Fruit fly (Drosophila melanogaster) whole organism, wandering third instar larva: Measurements from ENCODE around the gene Snup.

Source experiments
- Abd-B ChIP-seq: fragments of >200 bp; optimal IDR thresholded peaks from 2 replicates; lab custom pipeline; 2017; ENCODE audit warnings: missing biosample characterization, missing genetic modification characterization
- CG32264 ChIP-seq: fragments of 200-800 bp; sonication (Bioruptor generic); optimal IDR thresholded peaks from 2 replicates; lab custom pipeline; 2016; ENCODE audit warnings: missing biosample characterization, missing genetic modification characterization
- CG9705 ChIP-seq: fragments of 200-800 bp; sonication (Bioruptor generic); optimal IDR thresholded peaks from 2 replicates; lab custom pipeline; 2018; ENCODE audit warnings: missing biosample characterization, mild to moderate bottlenecking, missing genetic modification characterization
- CrebA ChIP-seq: fragments of 200-800 bp; sonication (Bioruptor generic); optimal IDR thresholded peaks from 2 replicates; lab custom pipeline; 2016; ENCODE audit warnings: missing biosample characterization, mild to moderate bottlenecking, missing genetic modification characterization, borderline replicate concordance
- Dfd ChIP-seq: fragments of >200 bp; optimal IDR thresholded peaks from 2 replicates; lab custom pipeline; 2017; ENCODE audit warnings: missing biosample characterization, missing genetic modification characterization
- Dif ChIP-seq: fragments of 200-275, 200-300 bp; sonication (Bioruptor generic); optimal IDR thresholded peaks from 2 replicates; lab custom pipeline; 2018; ENCODE audit warnings: missing biosample characterization, missing genetic modification characterization; ENCODE audit not compliant: partially characterized antibody
- GATAd ChIP-seq: sonication (Bioruptor generic); optimal IDR thresholded peaks from 2 replicates; lab custom pipeline; 2016; ENCODE audit warnings: missing biosample characterization, missing genetic modification characterization
- HLH106 ChIP-seq: fragments of 200-800 bp; optimal IDR thresholded peaks from 3 replicates; lab custom pipeline; 2019; ENCODE audit warnings: missing biosample characterization, mild to moderate bottlenecking, missing genetic modification characterization, moderate library complexity
- Hnf4 ChIP-seq: fragments of 200-800 bp; sonication (Bioruptor generic); optimal IDR thresholded peaks from 2 replicates; lab custom pipeline; 2016; ENCODE audit warnings: missing biosample characterization, mild to moderate bottlenecking, missing genetic modification characterization
- Hr78 ChIP-seq: fragments of >200 bp; optimal IDR thresholded peaks from 2 replicates; lab custom pipeline; 2017; ENCODE audit warnings: missing biosample characterization, missing genetic modification characterization
- Hr83 ChIP-seq: fragments of 200-300 bp; sonication (Bioruptor generic); optimal IDR thresholded peaks from 2 replicates; lab custom pipeline; 2016; ENCODE audit warnings: missing biosample characterization, mild to moderate bottlenecking, missing genetic modification characterization, moderate library complexity; ENCODE audit not compliant: poor library complexity, severe bottlenecking
- Jra ChIP-seq: sonication (Bioruptor generic); optimal IDR thresholded peaks from 2 replicates; lab custom pipeline; 2016; ENCODE audit warnings: missing biosample characterization, missing genetic modification characterization
- Mio ChIP-seq: sonication (Bioruptor generic); optimal IDR thresholded peaks from 2 replicates; lab custom pipeline; 2016; ENCODE audit warnings: missing biosample characterization, missing genetic modification characterization
- Myc ChIP-seq: fragments of >200 bp; optimal IDR thresholded peaks from 2 replicates; lab custom pipeline; 2017
- N ChIP-seq: fragments of >200 bp; optimal IDR thresholded peaks from 2 replicates; lab custom pipeline; 2018; ENCODE audit warnings: missing biosample characterization, missing external identifiers, missing genetic modification characterization
- OdsH ChIP-seq: fragments of 200-800 bp; sonication (Bioruptor generic); optimal IDR thresholded peaks from 2 replicates; lab custom pipeline; 2016; ENCODE audit warnings: missing biosample characterization, mild to moderate bottlenecking, missing genetic modification characterization
- Rel ChIP-seq, 2 experiments: fragments of 200-800 bp; sonication (Bioruptor generic) in 1 of 2; optimal IDR thresholded peaks; 2 replicates in 1 of 2; 3 replicates in 1 of 2; lab custom pipeline; 2016 to 2019; ENCODE audit warnings: mild to moderate bottlenecking in 2 of 2, missing biosample characterization in 2 of 2, missing genetic modification characterization in 2 of 2, moderate library complexity in 1 of 2
- Sp1 ChIP-seq: fragments of 200-800 bp; sonication (Bioruptor generic); optimal IDR thresholded peaks from 3 replicates; lab custom pipeline; 2019; ENCODE audit warnings: missing biosample characterization, mild to moderate bottlenecking, missing genetic modification characterization, moderate library complexity
- Vsx2 ChIP-seq: fragments of 200-300, 225-300 bp; sonication (Bioruptor generic); optimal IDR thresholded peaks from 2 replicates; lab custom pipeline; 2018; ENCODE audit warnings: missing biosample characterization, missing genetic modification characterization; ENCODE audit not compliant: partially characterized antibody
- br ChIP-seq: fragments of 200-800 bp; sonication (Bioruptor generic); optimal IDR thresholded peaks from 2 replicates; lab custom pipeline; 2016; ENCODE audit warnings: missing biosample characterization, missing genetic modification characterization
- brk ChIP-seq: fragments of 200-800 bp; sonication (Bioruptor generic); optimal IDR thresholded peaks from 2 replicates; lab custom pipeline; 2016; ENCODE audit warnings: missing biosample characterization, mild to moderate bottlenecking, missing genetic modification characterization
- dl ChIP-seq, 2 experiments: fragments of 175-275, 200-275 bp in 1 of 2; fragments of 200-275 bp in 1 of 2; sonication (Bioruptor generic); optimal IDR thresholded peaks; lab custom pipeline; 2018; ENCODE audit warnings: mild to moderate bottlenecking in 2 of 2, missing biosample characterization in 2 of 2, missing genetic modification characterization in 2 of 2, moderate library complexity in 2 of 2; ENCODE audit not compliant: partially characterized antibody in 2 of 2, insufficient read depth in 1 of 2
- dmrt93B ChIP-seq: fragments of 200-800 bp; sonication (Bioruptor generic); optimal IDR thresholded peaks from 2 replicates; lab custom pipeline; 2018; ENCODE audit warnings: missing biosample characterization, mild to moderate bottlenecking, missing genetic modification characterization
- dsf ChIP-seq: sonication (Bioruptor generic); optimal IDR thresholded peaks from 2 replicates; lab custom pipeline; 2016; ENCODE audit warnings: missing biosample characterization, missing genetic modification characterization, borderline replicate concordance
- ey ChIP-seq: fragments of 200-800 bp; sonication (Bioruptor generic); optimal IDR thresholded peaks from 2 replicates; lab custom pipeline; 2016; ENCODE audit warnings: missing biosample characterization, missing genetic modification characterization
- foxo ChIP-seq, 2 experiments: fragments of 200-800 bp; sonication (Bioruptor generic); optimal IDR thresholded peaks; 2 replicates in 1 of 2; 3 replicates in 1 of 2; lab custom pipeline; 2016 to 2017; ENCODE audit warnings: missing biosample characterization in 2 of 2, missing genetic modification characterization in 2 of 2
- fru ChIP-seq: fragments of 200-800 bp; sonication (Bioruptor generic); optimal IDR thresholded peaks from 3 replicates; lab custom pipeline; 2016; ENCODE audit warnings: missing biosample characterization, mild to moderate bottlenecking, missing genetic modification characterization
- h ChIP-seq: fragments of 200-800 bp; sonication (Bioruptor generic); optimal IDR thresholded peaks from 3 replicates; lab custom pipeline; 2016; ENCODE audit warnings: missing biosample characterization, mild to moderate bottlenecking, missing genetic modification characterization
- lola ChIP-seq: fragments of >200 bp; optimal IDR thresholded peaks from 2 replicates; lab custom pipeline; 2017; ENCODE audit warnings: missing biosample characterization, missing genetic modification characterization
- psq ChIP-seq: fragments of 200-800 bp; sonication (Bioruptor generic); optimal IDR thresholded peaks from 3 replicates; lab custom pipeline; 2017; ENCODE audit warnings: missing biosample characterization, mild to moderate bottlenecking, missing genetic modification characterization, moderate library complexity
- rgr ChIP-seq: fragments of 200-800 bp; sonication (Bioruptor generic); optimal IDR thresholded peaks from 3 replicates; lab custom pipeline; 2016; ENCODE audit warnings: missing biosample characterization, mild to moderate bottlenecking, missing genetic modification characterization
- sage ChIP-seq: fragments of 200-800 bp; sonication (Bioruptor generic); optimal IDR thresholded peaks from 2 replicates; lab custom pipeline; 2016; ENCODE audit warnings: missing biosample characterization, mild to moderate bottlenecking, missing genetic modification characterization
- sv ChIP-seq: fragments of 200-800 bp; sonication (Bioruptor generic); optimal IDR thresholded peaks from 3 replicates; lab custom pipeline; 2016; ENCODE audit warnings: missing biosample characterization, missing genetic modification characterization
- tai ChIP-seq: sonication (Bioruptor generic); optimal IDR thresholded peaks from 2 replicates; lab custom pipeline; 2016; ENCODE audit warnings: missing biosample characterization, missing genetic modification characterization
- woc ChIP-seq: sonication (Bioruptor generic); optimal IDR thresholded peaks from 2 replicates; lab custom pipeline; 2016; ENCODE audit warnings: missing biosample characterization, mild to moderate bottlenecking, missing genetic modification characterization

Gene Snup

DNA sequence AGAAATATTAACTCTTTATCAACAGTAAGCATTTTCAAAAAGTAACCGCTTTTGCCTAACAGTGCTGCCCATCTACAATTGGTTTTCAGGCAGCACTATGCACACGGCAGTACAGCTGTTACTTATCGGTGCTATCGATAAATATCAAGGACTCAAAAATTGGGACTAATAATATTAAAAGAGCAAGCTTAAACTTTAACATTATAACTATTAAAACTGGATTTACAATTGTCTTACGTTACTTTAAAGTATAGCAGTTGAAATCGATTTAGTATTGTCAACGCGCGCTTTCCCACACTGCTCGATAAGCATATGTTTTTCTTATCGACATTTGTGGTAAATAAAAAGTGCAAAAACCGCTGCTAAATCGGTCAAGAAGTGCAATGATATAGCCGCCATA, 20.5 kb upstream of the Snup start, which contains the start of the genes CG42245 and MEP-1 (continued):
- TF ChIP-seq Hr78 (GFP tag; lab: Kevin White, UChicago), result no peak
- no peak for TF ChIP-seq Dfd (GFP tag; lab: Kevin White, UChicago)
- TF ChIP-seq OdsH (GFP tag; lab: Kevin White, UChicago), result peak; percentile 38
- TF ChIP-seq rgr (GFP tag; lab: Kevin White, UChicago), result peak; percentile 77
- TF ChIP-seq lola (GFP tag; lab: Kevin White, UChicago), result no peak
- TF ChIP-seq sv (GFP tag; lab: Kevin White, UChicago), result peak; percentile 28
- TF ChIP-seq Dif (GFP tag; lab: Kevin White, UChicago), result no peak
- peak; percentile 80 for TF ChIP-seq Hnf4
- peak; percentile 74 for TF ChIP-seq h (GFP tag; lab: Kevin White, UChicago)
- TF ChIP-seq, all 38 proteins: peak for 24

dm6 chr3L:2632048-2632762, 19.7 kb upstream of the Snup start:
- TF ChIP-seq fru (no peak), OdsH (GFP tag; lab: Kevin White, UChicago) (no peak), dsf (no peak), Hr78 (GFP tag; lab: Kevin White, UChicago) (no peak), GATAd (no peak), N (GFP tag; lab: Kevin White, UChicago) (no peak), brk (no peak), Dif (GFP tag; lab: Kevin White, UChicago) (no peak), Jra (no peak), sage (GFP tag; lab: Kevin White, UChicago) (no peak), foxo (GFP tag; optimal IDR thresholded peaks at IDR 0.05; lab: Kevin White, UChicago) (no peak), CG9705 (GFP tag; lab: Kevin White, UChicago) (no peak), HLH106 (tag; lab: Kevin White, UChicago) (no peak), dmrt93B (GFP tag; lab: Kevin White, UChicago) (no peak)

DNA sequence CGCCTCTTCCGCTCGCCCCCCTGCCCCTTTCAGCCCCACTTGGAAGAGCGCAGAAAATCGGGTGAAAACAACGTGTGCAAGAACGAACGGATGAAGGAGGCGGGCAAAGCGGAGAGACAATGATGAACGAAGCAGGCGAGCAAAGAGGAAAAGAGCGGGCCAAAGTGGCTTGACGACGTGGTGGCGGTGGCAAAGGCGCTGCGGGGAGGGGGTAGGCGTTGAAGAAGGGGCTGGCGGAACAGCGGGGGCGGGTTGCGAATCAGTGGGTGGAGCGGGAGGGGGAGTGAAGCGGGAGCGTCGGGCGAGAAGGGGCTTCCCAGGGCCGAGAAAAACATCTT, 19.2 kb upstream of the Snup start:
- TF ChIP-seq Rel (GFP tag; optimal IDR thresholded peaks at IDR 0.05; lab: Kevin White, UChicago), result no peak
- peak; percentile 99 for TF ChIP-seq Rel (tag; optimal IDR thresholded peaks at IDR 0.05; lab: Kevin White, UChicago)
- TF ChIP-seq N (GFP tag; lab: Kevin White, UChicago), result no peak
- TF ChIP-seq psq (GFP tag; lab: Kevin White, UChicago), result peak; percentile 100
- TF ChIP-seq Hr83 (GFP tag; lab: Kevin White, UChicago), result no peak
- peak; percentile 27 for TF ChIP-seq h (GFP tag; lab: Kevin White, UChicago)
- TF ChIP-seq dl (GFP tag; optimal IDR thresholded peaks at IDR 0.05; lab: Kevin White, UChicago; ENCODE audit: insufficient read depth in 1 of 2, partially characterized antibody in 2 of 2), result peak in 1 of 2 experiments; percentile 19
- no peak for TF ChIP-seq sage (GFP tag; lab: Kevin White, UChicago)

dm6 chr3L:2634929-2635799, 16.7 kb upstream of the Snup start:
- peak; percentile 44 for TF ChIP-seq woc (GFP tag; lab: Kevin White, UChicago)
- peak; percentile 89 for TF ChIP-seq br (GFP tag; lab: Kevin White, UChicago)
- peak; percentile 83 for TF ChIP-seq dmrt93B (GFP tag; lab: Kevin White, UChicago)
- peak; percentile 99 for TF ChIP-seq psq (GFP tag; lab: Kevin White, UChicago)
- peak; percentile 38 for TF ChIP-seq N (GFP tag; lab: Kevin White, UChicago)
- peak; percentile 26 for TF ChIP-seq Jra
- TF ChIP-seq sv (GFP tag; lab: Kevin White, UChicago), result peak; percentile 75
- peak; percentile 66 to 74 for TF ChIP-seq foxo (GFP tag; optimal IDR thresholded peaks at IDR 0.05; lab: Kevin White, UChicago)
- no peak for TF ChIP-seq Hr78 (GFP tag; lab: Kevin White, UChicago)
- TF ChIP-seq tai (GFP tag; lab: Kevin White, UChicago), result no peak
- TF ChIP-seq fru, result peak; percentile 80
- TF ChIP-seq OdsH (GFP tag; lab: Kevin White, UChicago), result peak; percentile 75
- peak; percentile 78 for TF ChIP-seq Hr83 (GFP tag; lab: Kevin White, UChicago)
- no peak for TF ChIP-seq dsf
- peak; percentile 72 for TF ChIP-seq HLH106 (tag; lab: Kevin White, UChicago)
- peak; percentile 85 for TF ChIP-seq Sp1 (GFP tag; lab: Kevin White, UChicago)
- peak; percentile 45 for TF ChIP-seq CG32264 (GFP tag; lab: Kevin White, UChicago)
- peak; percentile 72 for TF ChIP-seq Dif (GFP tag; lab: Kevin White, UChicago)
- peak; percentile 93 for TF ChIP-seq rgr (GFP tag; lab: Kevin White, UChicago)
- peak; percentile 64 for TF ChIP-seq ey (GFP tag; lab: Kevin White, UChicago)
- TF ChIP-seq Abd-B (GFP tag; lab: Kevin White, UChicago), result no peak
- TF ChIP-seq Rel (GFP tag; optimal IDR thresholded peaks at IDR 0.05; lab: Kevin White, UChicago), result peak; percentile 68
- TF ChIP-seq Rel (tag; optimal IDR thresholded peaks at IDR 0.05; lab: Kevin White, UChicago), result peak; percentile 11
- peak; percentile 16 for TF ChIP-seq Mio (GFP tag; lab: Kevin White, UChicago)
- peak; percentile 35 for TF ChIP-seq sage (GFP tag; lab: Kevin White, UChicago)
- TF ChIP-seq CG9705 (GFP tag; lab: Kevin White, UChicago), result peak; percentile 86
- TF ChIP-seq Vsx2 (GFP tag; lab: Kevin White, UChicago), result no peak
- TF ChIP-seq Myc (lab: Kevin White, UChicago), result peak; percentile 62
- TF ChIP-seq brk, result peak; percentile 40
- no peak for TF ChIP-seq Dfd (GFP tag; lab: Kevin White, UChicago)
- peak; percentile 88 for TF ChIP-seq h (GFP tag; lab: Kevin White, UChicago)
- peak; percentile 76 for TF ChIP-seq Hnf4
- TF ChIP-seq CrebA (GFP tag; lab: Kevin White, UChicago), result no peak
